Fruit fly (Drosophila melanogaster) whole organism, embryonic: ENCODE data around the gene CG13385.

Source experiments
- Adf1 ChIP-seq: fragments of 200-800 bp; sonication (Bioruptor generic); IDR thresholded peaks from 2 replicates; pipeline ENCODE4 v1.3.6; 2022; ENCODE audit warnings: missing biosample characterization, missing genetic modification characterization
- Asciz ChIP-seq: fragments of 200-800 bp; sonication (Bioruptor generic); optimal IDR thresholded peaks from 2 replicates; lab custom pipeline; 2017; ENCODE audit warnings: missing biosample characterization, mild to moderate bottlenecking, missing genetic modification characterization, missing genetic modification reagents
- Atf6 ChIP-seq: fragments of 200-800 bp; sonication (Bioruptor generic); IDR thresholded peaks from 2 replicates; pipeline ENCODE4 v1.3.6; 2022; ENCODE audit warnings: missing biosample characterization, missing genetic modification characterization
- CG10267 ChIP-seq: fragments of 200-800 bp; sonication (Bioruptor generic); optimal IDR thresholded peaks from 2 replicates; lab custom pipeline; 2018; ENCODE audit warnings: missing biosample characterization, mild to moderate bottlenecking, missing genetic modification characterization, moderate library complexity
- CG10462 ChIP-seq: fragments of 200-800 bp; sonication (Bioruptor generic); optimal IDR thresholded peaks from 2 replicates; lab custom pipeline; 2016; ENCODE audit warnings: missing biosample characterization, missing genetic modification characterization
- CG11504 ChIP-seq: fragments of 200-800 bp; sonication (Bioruptor generic); optimal IDR thresholded peaks from 3 replicates; lab custom pipeline; 2019; ENCODE audit warnings: missing biosample characterization, mild to moderate bottlenecking, missing genetic modification characterization, moderate library complexity
- CG12219 ChIP-seq: fragments of 200-800 bp; sonication (Bioruptor generic); optimal IDR thresholded peaks from 3 replicates; lab custom pipeline; 2018; ENCODE audit warnings: missing biosample characterization, mild to moderate bottlenecking, missing genetic modification characterization
- CG14965 ChIP-seq: fragments of 200-800 bp; sonication (Bioruptor generic); optimal IDR thresholded peaks from 2 replicates; lab custom pipeline; 2016; ENCODE audit warnings: missing biosample characterization, missing genetic modification characterization, borderline replicate concordance
- CG15011 ChIP-seq: fragments of 200-800 bp; sonication (Bioruptor generic); optimal IDR thresholded peaks from 3 replicates; lab custom pipeline; 2018; ENCODE audit warnings: missing biosample characterization, mild to moderate bottlenecking, missing genetic modification characterization
- CG16779 ChIP-seq: fragments of 200-800 bp; sonication (Bioruptor generic); IDR thresholded peaks from 2 replicates; pipeline ENCODE4 v1.3.6; 2022; ENCODE audit warnings: missing biosample characterization, missing genetic modification characterization
- CG2129 ChIP-seq: fragments of 200-800 bp; sonication (Bioruptor generic); IDR thresholded peaks from 2 replicates; pipeline ENCODE4 v1.3.6; 2022; ENCODE audit warnings: missing biosample characterization, missing genetic modification characterization; ENCODE audit not compliant: partially characterized antibody
- CG2199 ChIP-seq: fragments of 200-800 bp; sonication (Bioruptor generic); IDR thresholded peaks from 3 replicates; pipeline ENCODE4 v1.3.6; 2022; ENCODE audit warnings: missing biosample characterization, missing genetic modification characterization
- CG31224 ChIP-seq: fragments of 200-800 bp; sonication (Bioruptor generic); IDR thresholded peaks from 2 replicates; pipeline ENCODE4 v1.3.6; 2022; ENCODE audit warnings: missing biosample characterization, missing genetic modification characterization
- CG32767 ChIP-seq: fragments of 200-800 bp; sonication (Bioruptor generic); IDR thresholded peaks from 2 replicates; pipeline ENCODE4 v1.3.6; 2022; ENCODE audit warnings: missing biosample characterization, missing genetic modification characterization
- CG33213 ChIP-seq: fragments of 200-800 bp; sonication (Bioruptor generic); optimal IDR thresholded peaks from 3 replicates; lab custom pipeline; 2016; ENCODE audit warnings: missing biosample characterization, missing genetic modification characterization
- CG42726 ChIP-seq: fragments of 200-800 bp; sonication (Bioruptor generic); IDR thresholded peaks from 2 replicates; pipeline ENCODE4 v1.3.6; 2022; ENCODE audit warnings: missing biosample characterization, missing genetic modification characterization; ENCODE audit not compliant: partially characterized antibody
- CG5953 ChIP-seq: fragments of 200-800 bp; sonication (Bioruptor generic); IDR thresholded peaks from 2 replicates; pipeline ENCODE4 v1.3.6; 2022; ENCODE audit warnings: missing biosample characterization, missing genetic modification characterization
- CG6813 ChIP-seq: fragments of 200-800 bp; sonication (Bioruptor generic); optimal IDR thresholded peaks from 2 replicates; lab custom pipeline; 2017; ENCODE audit warnings: missing biosample characterization, missing genetic modification characterization, mild to moderate bottlenecking, moderate library complexity, missing genetic modification reagents
- CG7357 ChIP-seq: fragments of 200-800 bp; sonication (Bioruptor generic); IDR thresholded peaks from 3 replicates; pipeline ENCODE4 v1.3.6; 2022; ENCODE audit warnings: missing biosample characterization, missing genetic modification characterization
- CG7556 ChIP-seq: fragments of 200-800 bp; sonication (Bioruptor generic); optimal IDR thresholded peaks from 2 replicates; lab custom pipeline; 2017; ENCODE audit warnings: missing biosample characterization, mild to moderate bottlenecking, missing genetic modification characterization
- CG8944 ChIP-seq: fragments of 200-800 bp; sonication (Bioruptor generic); optimal IDR thresholded peaks from 3 replicates; lab custom pipeline; 2016; ENCODE audit warnings: missing biosample characterization, missing genetic modification characterization
- CG9727 ChIP-seq: fragments of 200-800 bp; sonication (Bioruptor generic); optimal IDR thresholded peaks from 3 replicates; lab custom pipeline; 2017; ENCODE audit warnings: missing biosample characterization, mild to moderate bottlenecking, missing genetic modification characterization
- CG9876 ChIP-seq: fragments of 200-800 bp; sonication (Bioruptor generic); optimal IDR thresholded peaks from 2 replicates; lab custom pipeline; 2016; ENCODE audit warnings: missing biosample characterization, missing genetic modification characterization
- D19B ChIP-seq: fragments of 200-800 bp; sonication (Bioruptor generic); optimal IDR thresholded peaks from 2 replicates; lab custom pipeline; 2017; ENCODE audit warnings: missing biosample characterization, mild to moderate bottlenecking, missing genetic modification characterization
- Dad ChIP-seq: fragments of 200-800 bp; sonication (Bioruptor generic); optimal IDR thresholded peaks from 3 replicates; lab custom pipeline; 2016; ENCODE audit warnings: missing biosample characterization, missing genetic modification characterization
- HLH4C ChIP-seq: fragments of 200-800 bp; sonication (Bioruptor generic); IDR thresholded peaks from 3 replicates; pipeline ENCODE4 v1.3.6; 2022; ENCODE audit warnings: missing biosample characterization, missing genetic modification characterization; ENCODE audit not compliant: partially characterized antibody
- Hey ChIP-seq: fragments of 200-800 bp; sonication (Bioruptor generic); optimal IDR thresholded peaks from 3 replicates; lab custom pipeline; 2018; ENCODE audit warnings: missing biosample characterization, mild to moderate bottlenecking, missing genetic modification characterization
- Hr51 ChIP-seq, 2 experiments: fragments of 200-800 bp; sonication (Bioruptor generic); optimal IDR thresholded peaks; 2 replicates in 1 of 2; 3 replicates in 1 of 2; lab custom pipeline; 2016 to 2018; ENCODE audit warnings: missing biosample characterization in 2 of 2, missing genetic modification characterization in 2 of 2, mild to moderate bottlenecking in 1 of 2, moderate library complexity in 1 of 2
- Meics ChIP-seq: fragments of 200-800 bp; sonication (Bioruptor generic); optimal IDR thresholded peaks from 2 replicates; lab custom pipeline; 2017; ENCODE audit warnings: missing biosample characterization, mild to moderate bottlenecking, missing genetic modification characterization
- Neu2 ChIP-seq: fragments of 200-800 bp; sonication (Bioruptor generic); optimal IDR thresholded peaks from 3 replicates; lab custom pipeline; 2016; ENCODE audit warnings: missing biosample characterization, missing genetic modification characterization, borderline replicate concordance
- NfI ChIP-seq: fragments of 200-800 bp; sonication (Bioruptor generic); optimal IDR thresholded peaks from 3 replicates; lab custom pipeline; 2018; ENCODE audit warnings: missing biosample characterization, mild to moderate bottlenecking, missing genetic modification characterization, moderate library complexity
- PHDP ChIP-seq: fragments of 200-800 bp; sonication (Bioruptor generic); optimal IDR thresholded peaks from 3 replicates; lab custom pipeline; 2018; ENCODE audit warnings: missing biosample characterization, mild to moderate bottlenecking, missing genetic modification characterization, moderate library complexity
- Ptx1 ChIP-seq: fragments of 200-800 bp; sonication (Bioruptor generic); IDR thresholded peaks from 2 replicates; pipeline ENCODE4 v1.3.6; 2022; ENCODE audit warnings: missing biosample characterization, missing genetic modification characterization
- Sry-δ ChIP-seq: fragments of 200-800 bp; sonication (Bioruptor generic); optimal IDR thresholded peaks from 2 replicates; lab custom pipeline; 2016; ENCODE audit warnings: missing biosample characterization, missing genetic modification characterization
- ap ChIP-seq: fragments of 200-800 bp; sonication (Bioruptor generic); IDR thresholded peaks from 2 replicates; pipeline ENCODE4 v1.3.6; 2022; ENCODE audit warnings: missing biosample characterization, missing genetic modification characterization
- gsb ChIP-seq: fragments of 200-800 bp; sonication (Bioruptor generic); IDR thresholded peaks from 2 replicates; pipeline ENCODE4 v1.3.6; 2022; ENCODE audit warnings: missing biosample characterization, missing genetic modification characterization
- gt ChIP-seq: fragments of 200-800 bp; sonication (Bioruptor generic); IDR thresholded peaks from 2 replicates; pipeline ENCODE4 v1.3.6; 2022; ENCODE audit warnings: missing biosample characterization, missing genetic modification characterization
- ind ChIP-seq: fragments of 200-800 bp; sonication (Bioruptor generic); optimal IDR thresholded peaks from 3 replicates; lab custom pipeline; 2016; ENCODE audit warnings: missing biosample characterization, missing genetic modification characterization
- lola ChIP-seq, 3 experiments: fragments of >200 bp in 2 of 3; fragments of 200-800 bp in 1 of 3; sonication (Bioruptor generic) in 1 of 3; optimal IDR thresholded peaks; 2 replicates each; lab custom pipeline; 2017 to 2019; ENCODE audit warnings: missing biosample characterization in 3 of 3, missing genetic modification characterization in 3 of 3, mild to moderate bottlenecking in 1 of 3, moderate library complexity in 1 of 3
- luna ChIP-seq: fragments of 200-800 bp; sonication (Bioruptor generic); optimal IDR thresholded peaks from 2 replicates; lab custom pipeline; 2016; ENCODE audit warnings: missing biosample characterization, missing genetic modification characterization
- otp ChIP-seq: fragments of 200-800 bp; sonication (Bioruptor generic); IDR thresholded peaks from 3 replicates; pipeline ENCODE4, ENCODE4 v1.3.6; 2022; ENCODE audit warnings: missing biosample characterization, missing genetic modification characterization
- row ChIP-seq: fragments of 200-800 bp; sonication (Bioruptor generic); IDR thresholded peaks from 3 replicates; pipeline ENCODE4 v1.3.6; 2022; ENCODE audit warnings: missing biosample characterization, missing genetic modification characterization
- sisA ChIP-seq: fragments of 200-800 bp; sonication (Bioruptor generic); IDR thresholded peaks from 2 replicates; pipeline ENCODE4 v1.3.6; 2022; ENCODE audit warnings: missing biosample characterization, missing genetic modification characterization
- slbo ChIP-seq: fragments of 200-800 bp; sonication (Bioruptor generic); IDR thresholded peaks from 2 replicates; pipeline ENCODE4 v1.3.6; 2022; ENCODE audit warnings: missing biosample characterization, missing genetic modification characterization
- stc ChIP-seq: fragments of 200-800 bp; sonication (Bioruptor generic); IDR thresholded peaks from 2 replicates; pipeline ENCODE4 v1.3.6; 2022; ENCODE audit warnings: missing biosample characterization, missing genetic modification characterization
- ttk ChIP-seq: fragments of 200-800 bp; sonication (Bioruptor generic); IDR thresholded peaks from 2 replicates; pipeline ENCODE4 v2.1.2; 2022; ENCODE audit warnings: missing biosample characterization, missing genetic modification characterization
- tup ChIP-seq: fragments of 200-800 bp; sonication (Bioruptor generic); optimal IDR thresholded peaks from 2 replicates; lab custom pipeline; 2016; ENCODE audit warnings: missing biosample characterization, mild to moderate bottlenecking, missing genetic modification characterization, moderate library complexity
- unc-4 ChIP-seq: fragments of 200-800 bp; sonication (Bioruptor generic); IDR thresholded peaks from 2 replicates; pipeline ENCODE4 v1.3.6; 2022; ENCODE audit warnings: missing biosample characterization, missing genetic modification characterization; ENCODE audit not compliant: partially characterized antibody
- z ChIP-seq: fragments of 200-800 bp; sonication (Bioruptor generic); IDR thresholded peaks from 3 replicates; pipeline ENCODE4 v1.3.6; 2022; ENCODE audit warnings: missing biosample characterization, missing genetic modification characterization
- zfh2 ChIP-seq: fragments of 200-800 bp; sonication (Bioruptor generic); optimal IDR thresholded peaks from 2 replicates; lab custom pipeline; 2016; ENCODE audit warnings: missing biosample characterization, missing genetic modification characterization

Gene CG13385

DNA sequence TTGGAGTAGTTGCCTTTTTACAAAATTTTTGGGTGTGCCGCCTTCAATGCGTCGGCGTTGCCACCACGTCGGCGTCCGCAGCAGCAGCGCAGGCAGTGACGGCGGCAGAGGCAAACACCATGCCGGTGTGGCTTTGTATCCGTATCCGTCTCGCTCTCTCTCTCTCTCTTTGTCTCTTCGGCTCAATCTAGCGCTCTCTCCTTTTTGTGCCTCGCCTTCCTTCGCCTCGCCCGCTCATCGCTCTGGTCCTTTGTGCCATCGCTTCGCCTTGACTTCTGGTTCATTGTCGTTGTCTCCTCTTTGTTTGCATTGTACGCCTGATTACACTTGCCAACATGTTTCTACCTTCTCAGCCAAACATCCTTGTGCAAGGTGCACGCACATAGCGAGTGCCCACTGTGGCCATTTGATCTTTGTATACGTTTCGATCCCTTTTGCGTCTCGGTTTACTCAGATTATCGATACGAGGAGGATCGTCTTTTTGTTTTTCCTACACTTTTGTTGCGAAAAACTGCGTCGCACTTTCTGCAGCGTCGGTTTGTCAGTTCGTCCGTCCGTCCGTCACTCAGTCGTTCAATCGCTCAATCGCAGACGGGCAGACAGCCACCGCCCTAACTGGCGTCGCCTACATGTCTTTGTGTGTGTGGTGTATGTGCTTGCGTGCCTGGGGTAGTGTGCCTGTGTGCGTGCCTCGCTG lies 20.0 kb downstream of the CG13385 start (continued):
- TF ChIP-seq z (peak; percentile 70; the same call in 2 of the 3 replicates), CG11504 (tag; lab: Kevin White, UChicago) (no peak), CG6813 (GFP tag; lab: Kevin White, UChicago) (peak; percentile 4), slbo (no peak), NfI (GFP tag; lab: Kevin White, UChicago) (no peak), gt (GFP tag; lab: Robert Waterston, UW) (no peak), zfh2 (GFP tag; lab: Kevin White, UChicago) (peak; percentile 2), CG8944 (GFP tag; lab: Kevin White, UChicago) (no peak), PHDP (tag; lab: Kevin White, UChicago) (no peak), HLH4C (0 out of 3 replicates have a peak, but pooled peaks have one; percentile 34), CG31224 (GFP tag; lab: Robert Waterston, UW) (no peak), Ptx1 (GFP tag; lab: Robert Waterston, UW) (no peak), CG14965 (GFP tag; lab: Kevin White, UChicago) (no peak), CG16779 (no peak), CG9727 (GFP tag; lab: Kevin White, UChicago) (peak; percentile 22), Adf1 (GFP tag; lab: Robert Waterston, UW) (peak; percentile 98), CG5953 (GFP tag; lab: Robert Waterston, UW) (no peak), CG2199 (no peak), CG10462 (GFP tag; lab: Kevin White, UChicago) (no peak), Dad (GFP tag; lab: Kevin White, UChicago) (no peak), CG33213 (GFP tag; lab: Kevin White, UChicago) (no peak), unc-4 (GFP tag; lab: Robert Waterston, UW) (no peak), CG42726 (no peak), CG12219 (no peak), stc (GFP tag; lab: Robert Waterston, UW) (no peak), Hey (tag; lab: Kevin White, UChicago) (no peak), row (GFP tag; lab: Robert Waterston, UW) (peak; percentile 44; the same call in 2 of the 3 replicates), ind (GFP tag; lab: Kevin White, UChicago) (no peak), Neu2 (GFP tag; lab: Kevin White, UChicago) (no peak), CG15011 (GFP tag; lab: Kevin White, UChicago) (no peak), gsb (GFP tag; lab: Robert Waterston, UW) (no peak), CG9876 (no peak), CG7357 (no peak), Meics (GFP tag; lab: Kevin White, UChicago) (peak; percentile 36), lola (GFP tag; optimal IDR thresholded peaks at IDR 0.05; lab: Kevin White, UChicago) (no peak), luna (GFP tag; lab: Kevin White, UChicago) (no peak), otp (GFP tag; lab: Robert Waterston, UW) (peak; percentile 36; the same call in 1 of the 3 replicates), Hr51 (GFP tag; optimal IDR thresholded peaks at IDR 0.05; lab: Kevin White, UChicago) (no peak), D19B (GFP tag; lab: Kevin White, UChicago) (no peak), Sry-δ (GFP tag; lab: Kevin White, UChicago) (no peak), CG32767 (GFP tag; lab: Robert Waterston, UW) (no peak), sisA (GFP tag; lab: Robert Waterston, UW) (no peak), ap (GFP tag; lab: Robert Waterston, UW) (no peak), Atf6 (GFP tag; lab: Robert Waterston, UW) (peak; percentile 58; the same call in 1 of the 2 replicates), CG10267 (tag; lab: Kevin White, UChicago) (no peak), Asciz (GFP tag; lab: Kevin White, UChicago) (no peak), ttk (GFP tag; lab: Robert Waterston, UW) (no peak), CG2129 (GFP tag; lab: Robert Waterston, UW) (no peak), CG7556 (no peak), tup (GFP tag; lab: Kevin White, UChicago) (no peak)
